Fruit fly (Drosophila melanogaster) whole organism, embryonic: Measurements from ENCODE around the gene CG9205.

ENCODE experiments used
- Adf1 ChIP-seq: fragments of 200-800 bp; sonication (Bioruptor generic); IDR thresholded peaks from 2 replicates; pipeline ENCODE4 v1.3.6; 2022; ENCODE audit warnings: missing biosample characterization, missing genetic modification characterization
- Atf-2 ChIP-seq: fragments of 200-800 bp; sonication (Bioruptor generic); optimal IDR thresholded peaks from 2 replicates; lab custom pipeline; 2016; ENCODE audit warnings: missing biosample characterization, missing genetic modification characterization
- Bdp1 ChIP-seq: fragments of 200-800 bp; sonication (Bioruptor generic); optimal IDR thresholded peaks from 3 replicates; lab custom pipeline; 2016; ENCODE audit warnings: missing biosample characterization, missing genetic modification characterization
- CG10209 ChIP-seq: fragments of 200-800 bp; sonication (Bioruptor generic); optimal IDR thresholded peaks from 3 replicates; lab custom pipeline; 2017; ENCODE audit warnings: missing biosample characterization, mild to moderate bottlenecking, missing genetic modification characterization, missing genetic modification reagents
- CG1024 ChIP-seq: fragments of 200-800 bp; sonication (Bioruptor generic); IDR thresholded peaks from 2 replicates; pipeline ENCODE4 v1.3.6; 2022; ENCODE audit warnings: missing biosample characterization, missing genetic modification characterization
- CG12769 ChIP-seq: fragments of 200-800 bp; sonication (Bioruptor generic); optimal IDR thresholded peaks from 2 replicates; lab custom pipeline; 2019; ENCODE audit warnings: missing biosample characterization, mild to moderate bottlenecking, missing genetic modification characterization, moderate library complexity
- CG12942 ChIP-seq: fragments of 200-800 bp; sonication (Bioruptor generic); optimal IDR thresholded peaks from 3 replicates; lab custom pipeline; 2016; ENCODE audit warnings: missing biosample characterization, missing genetic modification characterization
- CG15011 ChIP-seq: fragments of 200-800 bp; sonication (Bioruptor generic); optimal IDR thresholded peaks from 3 replicates; lab custom pipeline; 2018; ENCODE audit warnings: missing biosample characterization, mild to moderate bottlenecking, missing genetic modification characterization
- CG15514 ChIP-seq: fragments of 200-800 bp; sonication (Bioruptor generic); optimal IDR thresholded peaks from 3 replicates; lab custom pipeline; 2017; ENCODE audit warnings: missing biosample characterization, missing genetic modification characterization, mild to moderate bottlenecking, moderate library complexity, missing genetic modification reagents
- CG17802 ChIP-seq: fragments of 200-800 bp; sonication (Bioruptor generic); optimal IDR thresholded peaks from 2 replicates; lab custom pipeline; 2018; ENCODE audit warnings: missing biosample characterization, mild to moderate bottlenecking, missing genetic modification characterization, moderate library complexity
- CG33213 ChIP-seq: fragments of 200-800 bp; sonication (Bioruptor generic); optimal IDR thresholded peaks from 3 replicates; lab custom pipeline; 2016; ENCODE audit warnings: missing biosample characterization, missing genetic modification characterization
- CG33557 ChIP-seq: fragments of 200-800 bp; sonication (Bioruptor generic); optimal IDR thresholded peaks from 2 replicates; lab custom pipeline; 2019; ENCODE audit warnings: missing biosample characterization, mild to moderate bottlenecking, missing genetic modification characterization, moderate library complexity
- CG4404 ChIP-seq: fragments of 200-800 bp; sonication (Bioruptor generic); IDR thresholded peaks from 2 replicates; pipeline ENCODE4 v1.3.6; 2022; ENCODE audit warnings: missing biosample characterization, missing genetic modification characterization
- CG6175 ChIP-seq: fragments of 200-800 bp; sonication (Bioruptor generic); IDR thresholded peaks from 3 replicates; pipeline ENCODE4 v1.3.6; 2022; ENCODE audit warnings: missing biosample characterization, missing genetic modification characterization
- CG6854 ChIP-seq: fragments of 200-800 bp; sonication (Bioruptor generic); optimal IDR thresholded peaks from 3 replicates; lab custom pipeline; 2017; ENCODE audit warnings: missing biosample characterization, mild to moderate bottlenecking, missing genetic modification characterization
- CG8281 ChIP-seq: fragments of 200-800 bp; sonication (Bioruptor generic); optimal IDR thresholded peaks from 2 replicates; lab custom pipeline; 2018; ENCODE audit warnings: missing biosample characterization, mild to moderate bottlenecking, missing genetic modification characterization, moderate library complexity
- CG8924 ChIP-seq: fragments of 200-800 bp; optimal IDR thresholded peaks from 3 replicates; lab custom pipeline; 2019; ENCODE audit warnings: missing biosample characterization, mild to moderate bottlenecking, missing genetic modification characterization, moderate library complexity
- CG9609 ChIP-seq: fragments of 200-800 bp; sonication (Bioruptor generic); optimal IDR thresholded peaks from 3 replicates; lab custom pipeline; 2016; ENCODE audit warnings: missing biosample characterization, missing genetic modification characterization
- CG9727 ChIP-seq: fragments of 200-800 bp; sonication (Bioruptor generic); optimal IDR thresholded peaks from 3 replicates; lab custom pipeline; 2017; ENCODE audit warnings: missing biosample characterization, mild to moderate bottlenecking, missing genetic modification characterization
- CG9876 ChIP-seq: fragments of 200-800 bp; sonication (Bioruptor generic); optimal IDR thresholded peaks from 2 replicates; lab custom pipeline; 2016; ENCODE audit warnings: missing biosample characterization, missing genetic modification characterization
- CTCF ChIP-seq: fragments of 200-800 bp; sonication (Bioruptor generic); optimal IDR thresholded peaks from 2 replicates; lab custom pipeline; 2017; ENCODE audit warnings: missing biosample characterization, mild to moderate bottlenecking, missing genetic modification characterization, moderate library complexity
- D19A ChIP-seq: fragments of 200-800 bp; optimal IDR thresholded peaks from 3 replicates; lab custom pipeline; 2019; ENCODE audit warnings: missing biosample characterization, mild to moderate bottlenecking, missing genetic modification characterization, moderate library complexity
- Doc3 ChIP-seq: fragments of 200-800 bp; sonication (Bioruptor generic); IDR thresholded peaks from 3 replicates; pipeline ENCODE4 v1.3.6; 2022; ENCODE audit warnings: missing biosample characterization, missing genetic modification characterization; ENCODE audit not compliant: partially characterized antibody
- ERR ChIP-seq: fragments of 200-800 bp; sonication (Bioruptor generic); optimal IDR thresholded peaks from 2 replicates; lab custom pipeline; 2016; ENCODE audit warnings: missing biosample characterization, missing genetic modification characterization
- HLH4C ChIP-seq: fragments of 200-800 bp; sonication (Bioruptor generic); IDR thresholded peaks from 3 replicates; pipeline ENCODE4 v1.3.6; 2022; ENCODE audit warnings: missing biosample characterization, missing genetic modification characterization; ENCODE audit not compliant: partially characterized antibody
- HLHmδ ChIP-seq: fragments of 200-800 bp; sonication (Bioruptor generic); optimal IDR thresholded peaks from 2 replicates; lab custom pipeline; 2018; ENCODE audit warnings: missing biosample characterization, mild to moderate bottlenecking, missing genetic modification characterization, moderate library complexity
- Lhr ChIP-seq: fragments of 200-800 bp; sonication (Bioruptor generic); optimal IDR thresholded peaks from 3 replicates; lab custom pipeline; 2017; ENCODE audit warnings: mild to moderate bottlenecking, missing biosample characterization, missing genetic modification reagents, missing genetic modification characterization
- Lpt ChIP-seq: fragments of >200 bp; optimal IDR thresholded peaks from 2 replicates; lab custom pipeline; 2018; ENCODE audit warnings: missing biosample characterization, missing genetic modification characterization
- Mes4 ChIP-seq: fragments of 200-800 bp; sonication (Bioruptor generic); optimal IDR thresholded peaks from 2 replicates; lab custom pipeline; 2016; ENCODE audit warnings: missing biosample characterization, missing genetic modification characterization
- Nf-YB ChIP-seq: fragments of 200-800 bp; sonication (Bioruptor generic); optimal IDR thresholded peaks from 3 replicates; lab custom pipeline; 2019; ENCODE audit warnings: missing biosample characterization, mild to moderate bottlenecking, missing genetic modification characterization, moderate library complexity
- Rfx ChIP-seq: fragments of 200-800 bp; sonication (Bioruptor generic); IDR thresholded peaks from 2 replicates; pipeline ENCODE4 v1.3.6; 2022; ENCODE audit warnings: missing biosample characterization, missing genetic modification characterization
- Sry-δ ChIP-seq: fragments of 200-800 bp; sonication (Bioruptor generic); optimal IDR thresholded peaks from 2 replicates; lab custom pipeline; 2016; ENCODE audit warnings: missing biosample characterization, missing genetic modification characterization
- Ssrp ChIP-seq: fragments of 200-800 bp; sonication (Bioruptor generic); optimal IDR thresholded peaks from 2 replicates; lab custom pipeline; 2018; ENCODE audit warnings: missing biosample characterization, mild to moderate bottlenecking, missing genetic modification characterization, moderate library complexity
- YL-1 ChIP-seq: fragments of 200-800 bp; sonication (Bioruptor generic); optimal IDR thresholded peaks from 3 replicates; lab custom pipeline; 2017; ENCODE audit warnings: missing biosample characterization, mild to moderate bottlenecking, missing genetic modification characterization
- bab2 ChIP-seq: fragments of 200-800 bp; sonication (Bioruptor generic); optimal IDR thresholded peaks from 2 replicates; lab custom pipeline; 2016; ENCODE audit warnings: missing biosample characterization, missing genetic modification characterization
- cato ChIP-seq: fragments of 200-800 bp; sonication (Bioruptor generic); optimal IDR thresholded peaks from 2 replicates; lab custom pipeline; 2016; ENCODE audit warnings: missing biosample characterization, missing genetic modification characterization, borderline replicate concordance
- corto ChIP-seq: fragments of 200-800 bp; sonication (Bioruptor generic); optimal IDR thresholded peaks from 2 replicates; lab custom pipeline; 2016; ENCODE audit warnings: missing biosample characterization, mild to moderate bottlenecking, missing genetic modification characterization, moderate library complexity
- dimm ChIP-seq: fragments of 200-800 bp; sonication (Bioruptor generic); IDR thresholded peaks from 2 replicates; pipeline ENCODE4 v1.3.6; 2022; ENCODE audit warnings: missing biosample characterization, missing genetic modification characterization
- fd64A ChIP-seq: fragments of 200-800 bp; sonication (Bioruptor generic); optimal IDR thresholded peaks from 3 replicates; lab custom pipeline; 2018; ENCODE audit warnings: missing biosample characterization, mild to moderate bottlenecking, missing genetic modification characterization
- gce ChIP-seq: fragments of 200-800 bp; sonication (Bioruptor generic); IDR thresholded peaks from 3 replicates; pipeline ENCODE4 v1.3.6; 2022; ENCODE audit warnings: missing biosample characterization, missing genetic modification characterization
- gcm2 ChIP-seq: fragments of 200-800 bp; sonication (Bioruptor generic); optimal IDR thresholded peaks from 2 replicates; lab custom pipeline; 2016; ENCODE audit warnings: missing biosample characterization, missing genetic modification characterization
- gem ChIP-seq: fragments of 200-800 bp; sonication (Bioruptor generic); optimal IDR thresholded peaks from 2 replicates; lab custom pipeline; 2019; ENCODE audit warnings: missing biosample characterization, mild to moderate bottlenecking, missing genetic modification characterization, moderate library complexity
- h ChIP-seq: fragments of >200 bp; optimal IDR thresholded peaks from 2 replicates; lab custom pipeline; 2017
- hth ChIP-seq: fragments of >200 bp; optimal IDR thresholded peaks from 2 replicates; lab custom pipeline; 2017; ENCODE audit warnings: inconsistent platforms
- kni ChIP-seq: fragments of 200-800 bp; sonication (Bioruptor generic); optimal IDR thresholded peaks from 3 replicates; lab custom pipeline; 2017; ENCODE audit warnings: mild to moderate bottlenecking, missing biosample characterization, missing genetic modification reagents, missing genetic modification characterization
- odd ChIP-seq: fragments of 200-800 bp; sonication (Bioruptor generic); optimal IDR thresholded peaks from 2 replicates; lab custom pipeline; 2017; ENCODE audit warnings: missing biosample characterization, mild to moderate bottlenecking, missing genetic modification characterization
- rib ChIP-seq: fragments of 200-800 bp; sonication (Bioruptor generic); IDR thresholded peaks from 2 replicates; pipeline ENCODE4 v1.3.6; 2022; ENCODE audit warnings: missing biosample characterization, missing genetic modification characterization
- sens-2 ChIP-seq: fragments of 200-800 bp; sonication (Bioruptor generic); IDR thresholded peaks from 2 replicates; pipeline ENCODE4 v1.3.6; 2022; ENCODE audit warnings: missing biosample characterization, missing genetic modification characterization
- shn ChIP-seq: fragments of 200-800 bp; sonication (Bioruptor generic); optimal IDR thresholded peaks from 3 replicates; lab custom pipeline; 2016; ENCODE audit warnings: missing biosample characterization, missing genetic modification characterization
- ssp ChIP-seq: fragments of 200-800 bp; sonication (Bioruptor generic); IDR thresholded peaks from 2 replicates; pipeline ENCODE4 v1.3.6; 2022; ENCODE audit warnings: missing biosample characterization, missing genetic modification characterization
- tgo ChIP-seq: fragments of 200-800 bp; sonication (Bioruptor generic); IDR thresholded peaks from 3 replicates; pipeline ENCODE4 v1.3.6; 2022; ENCODE audit warnings: missing biosample characterization, missing genetic modification characterization
- vfl ChIP-seq: fragments of 200-800 bp; sonication (Bioruptor generic); optimal IDR thresholded peaks from 2 replicates; lab custom pipeline; 2016; ENCODE audit warnings: missing biosample characterization, missing genetic modification characterization

Gene CG9205

DNA sequence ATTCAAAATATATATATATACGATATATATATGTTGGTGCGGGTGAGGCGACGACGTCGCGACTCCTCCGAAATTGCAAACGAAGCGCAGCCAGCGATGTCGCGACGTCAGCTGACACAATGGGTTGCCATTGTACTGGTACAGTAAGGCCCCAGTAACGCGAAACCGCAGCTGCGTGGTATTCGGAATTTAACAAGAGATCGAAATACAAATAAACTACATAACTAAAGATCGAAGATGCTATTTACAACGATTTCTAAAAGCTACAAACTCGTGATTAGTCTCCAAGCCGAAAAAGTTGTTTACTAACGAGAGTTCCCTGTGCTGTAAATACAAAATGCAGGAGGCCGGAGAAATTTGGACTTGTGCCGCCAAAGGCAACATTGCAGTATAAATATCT is 1.9 kb upstream of the CG9205 start (continued):
- TF ChIP-seq D19A (tag; lab: Kevin White, UChicago), result peak; percentile 59
- TF ChIP-seq HLH4C (GFP tag; lab: Robert Waterston, UW), result no peak
- TF ChIP-seq tgo (GFP tag; lab: Robert Waterston, UW), result peak; percentile 60
- peak; percentile 21 for TF ChIP-seq Sry-δ (GFP tag; lab: Kevin White, UChicago)
- no peak for TF ChIP-seq kni
- TF ChIP-seq rib, result no peak
- no peak for TF ChIP-seq HLHmδ (GFP tag; lab: Kevin White, UChicago)
- peak; percentile 64 for TF ChIP-seq odd (GFP tag; lab: Kevin White, UChicago)
- peak; percentile 62 for TF ChIP-seq CG9609 (GFP tag; lab: Kevin White, UChicago)
- TF ChIP-seq sens-2 (GFP tag; lab: Robert Waterston, UW), result peak; percentile 72
- peak; percentile 11 for TF ChIP-seq Lhr (GFP tag; lab: Kevin White, UChicago)
- no peak for TF ChIP-seq Lpt (GFP tag; lab: Kevin White, UChicago)
- TF ChIP-seq Rfx, result peak; percentile 50; the same call in 1 of the 2 replicates
- TF ChIP-seq corto (GFP tag; lab: Kevin White, UChicago), result peak; percentile 38
- TF ChIP-seq CG8924, result peak; percentile 67
- TF ChIP-seq Adf1 (GFP tag; lab: Robert Waterston, UW), result no peak
- TF ChIP-seq CG9876 (GFP tag; lab: Kevin White, UChicago), result peak; percentile 21
- TF ChIP-seq Nf-YB (GFP tag; lab: Kevin White, UChicago), result peak; percentile 17
- no peak for TF ChIP-seq h (lab: Kevin White, UChicago)
- peak; percentile 27 for TF ChIP-seq Bdp1 (GFP tag; lab: Kevin White, UChicago)
- TF ChIP-seq CG12942 (GFP tag; lab: Kevin White, UChicago), result peak; percentile 55
- 0 out of 2 replicates have a peak, but pooled peaks have one; percentile 24 for TF ChIP-seq ssp (GFP tag; lab: Robert Waterston, UW)
- TF ChIP-seq bab2 (GFP tag; lab: Kevin White, UChicago), result peak; percentile 54
- TF ChIP-seq Mes4 (GFP tag; lab: Kevin White, UChicago), result peak; percentile 70
- peak; percentile 47 for TF ChIP-seq CG17802 (tag; lab: Kevin White, UChicago)
- TF ChIP-seq vfl (GFP tag; lab: Kevin White, UChicago), result no peak
- peak; percentile 26 for TF ChIP-seq YL-1 (GFP tag; lab: Kevin White, UChicago)
- peak; percentile 73 for TF ChIP-seq dimm (GFP tag; lab: Robert Waterston, UW)
- peak; percentile 81 for TF ChIP-seq Ssrp
- peak; percentile 41 for TF ChIP-seq CG33557 (GFP tag; lab: Kevin White, UChicago)
- no peak for TF ChIP-seq Doc3
- no peak for TF ChIP-seq ERR (GFP tag; lab: Kevin White, UChicago)
- TF ChIP-seq CG6175, result no peak
- TF ChIP-seq CG15011, result no peak
- peak; percentile 79 for TF ChIP-seq gem
- TF ChIP-seq CG33213 (GFP tag; lab: Kevin White, UChicago), result peak; percentile 54
- TF ChIP-seq CG8281 (tag; lab: Kevin White, UChicago), result peak; percentile 24
- peak; percentile 76 for TF ChIP-seq CG1024 (GFP tag; lab: Robert Waterston, UW)
- peak; percentile 59 for TF ChIP-seq CG4404 (GFP tag; lab: Robert Waterston, UW)
- peak; percentile 69 for TF ChIP-seq cato (GFP tag; lab: Kevin White, UChicago)
- TF ChIP-seq CG15514 (GFP tag; lab: Kevin White, UChicago), result no peak
- peak; percentile 37 for TF ChIP-seq shn (GFP tag; lab: Kevin White, UChicago)
- no peak for TF ChIP-seq CG6854 (GFP tag; lab: Kevin White, UChicago)
- peak; percentile 51; the same call in 1 of the 3 replicates for TF ChIP-seq gce (GFP tag; lab: Robert Waterston, UW)
- peak; percentile 63 for TF ChIP-seq CG10209 (GFP tag; lab: Kevin White, UChicago)
- no peak for TF ChIP-seq hth
- peak; percentile 67 for TF ChIP-seq CG12769 (tag; lab: Kevin White, UChicago)
- peak; percentile 61 for TF ChIP-seq fd64A (GFP tag; lab: Kevin White, UChicago)
- TF ChIP-seq CG9727 (GFP tag; lab: Kevin White, UChicago), result peak; percentile 56
- peak; percentile 34 for TF ChIP-seq CTCF (GFP tag; lab: Kevin White, UChicago)
- TF ChIP-seq Atf-2 (GFP tag; lab: Kevin White, UChicago), result peak; percentile 66
- TF ChIP-seq gcm2 (GFP tag; lab: Kevin White, UChicago), result no peak
